Worm (Caenorhabditis elegans) whole organism, late embryonic: ENCODE results near the gene npr-15.

ENCODE experiments used
- F13H6.1 ChIP-seq: sonication (generic microtip); optimal IDR thresholded peaks from 2 replicates; lab custom pipeline; 2016; ENCODE audit warnings: missing genetic modification characterization, missing compliant biosample characterization
- ama-1 ChIP-seq: fragments of 150-350 bp; optimal IDR thresholded peaks from 2 replicates; lab custom pipeline; 2014
- dmd-4 ChIP-seq: sonication (generic microtip); optimal IDR thresholded peaks from 2 replicates; lab custom pipeline; 2016; ENCODE audit warnings: borderline replicate concordance, missing genetic modification characterization, missing compliant biosample characterization
- gmeb-2 ChIP-seq: sonication (generic microtip); optimal IDR thresholded peaks from 2 replicates; lab custom pipeline; 2016; ENCODE audit warnings: missing genetic modification characterization, inconsistent platforms, missing compliant biosample characterization
- hlh-30 ChIP-seq: sonication (generic microtip); optimal IDR thresholded peaks from 2 replicates; lab custom pipeline; 2017; ENCODE audit warnings: antibody characterized with exemption, missing genetic modification characterization, missing compliant biosample characterization; ENCODE audit not compliant: insufficient read depth
- lin-11 ChIP-seq: fragments of 200-800 bp; sonication (Bioruptor generic); optimal IDR thresholded peaks from 2 replicates; lab custom pipeline; 2018; ENCODE audit warnings: mild to moderate bottlenecking, missing genetic modification characterization, missing compliant biosample characterization
- mec-3 ChIP-seq: sonication (generic microtip); optimal IDR thresholded peaks from 2 replicates; lab custom pipeline; 2016; ENCODE audit warnings: borderline replicate concordance, missing genetic modification characterization, missing compliant biosample characterization
- nhr-11 ChIP-seq: fragments of 150-350 bp; optimal IDR thresholded peaks from 2 replicates; lab custom pipeline; 2014; ENCODE audit warnings: missing biosample characterization, missing genetic modification characterization
- pha-4 ChIP-seq: fragments of 150-350 bp; optimal IDR thresholded peaks from 2 replicates; lab custom pipeline; 2018; ENCODE audit warnings: missing biosample characterization, missing genetic modification reagents, missing genetic modification characterization
- tbx-2 ChIP-seq: sonication (generic microtip); optimal IDR thresholded peaks from 2 replicates; lab custom pipeline; 2016; ENCODE audit warnings: missing genetic modification characterization, missing compliant biosample characterization

DNA sequence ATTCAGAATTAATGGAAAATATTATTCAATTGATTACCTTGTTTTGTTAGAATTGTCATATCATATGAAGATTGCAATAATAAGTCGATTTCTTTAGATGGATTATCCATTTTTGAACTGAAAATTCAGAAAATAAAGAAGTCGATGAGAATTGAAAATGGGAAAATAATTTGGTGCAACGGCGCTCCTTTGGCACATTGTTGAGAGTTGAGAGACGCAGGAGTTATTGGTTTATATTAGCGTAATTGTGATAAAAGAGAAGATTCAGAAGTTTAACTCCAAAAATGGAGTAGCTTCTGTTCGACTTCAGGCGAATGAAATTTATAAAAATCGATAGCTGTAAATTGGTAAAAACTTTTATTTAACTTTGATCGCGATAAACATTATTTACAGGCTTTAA is 25.1 kb upstream of the npr-15 start, which contains the start of gene C14B1.8:
- TF ChIP-seq gmeb-2 (tag; lab: Kevin White, UChicago) (no peak), F13H6.1 (tag; lab: Kevin White, UChicago) (no peak), lin-11 (no peak), ama-1 (lab: Kevin White, UChicago) (no peak), pha-4 (tag; lab: Kevin White, UChicago) (no peak), nhr-11 (no peak), tbx-2 (tag; lab: Kevin White, UChicago) (no peak), hlh-30 (tag; lab: Kevin White, UChicago) (no peak), dmd-4 (tag; lab: Kevin White, UChicago) (no peak), mec-3 (tag; lab: Kevin White, UChicago) (no peak)
